Worm (Caenorhabditis elegans) whole organism, midembryonic: Measurements from ENCODE around the gene ceh-34.

Experiments
- T22C8.4 ChIP-seq: fragments of 200-800 bp; sonication (Bioruptor generic); IDR thresholded peaks from 2 replicates; pipeline ENCODE4 v1.3.6; 2022; ENCODE audit warnings: missing genetic modification characterization, missing compliant biosample characterization
- cog-1 ChIP-seq: sonication (generic microtip); optimal IDR thresholded peaks from 2 replicates; lab custom pipeline; 2016; ENCODE audit warnings: missing genetic modification characterization, missing compliant biosample characterization
- flt-1 ChIP-seq: fragments of 200-800 bp; sonication (Bioruptor generic); IDR thresholded peaks from 2 replicates; pipeline ENCODE4 v1.3.6; 2022; ENCODE audit warnings: missing genetic modification characterization, missing compliant biosample characterization
- klf-2 ChIP-seq: fragments of 200-800 bp; sonication (Bioruptor generic); conservative IDR thresholded peaks from 2 replicates; pipeline ENCODE4 v1.3.6; 2022; ENCODE audit warnings: missing genetic modification reagents, missing genetic modification characterization, missing compliant biosample characterization
- med-1 ChIP-seq: sonication (generic microtip); optimal IDR thresholded peaks from 2 replicates; lab custom pipeline; 2017; ENCODE audit warnings: missing genetic modification characterization, mild to moderate bottlenecking, missing compliant biosample characterization, antibody characterized with exemption, missing genetic modification reagents; ENCODE audit not compliant: insufficient read depth
- ref-1 ChIP-seq: fragments of 200-800 bp; sonication (Bioruptor generic); conservative IDR thresholded peaks from 2 replicates; pipeline ENCODE4 v1.3.6; 2022; ENCODE audit warnings: missing genetic modification reagents, missing genetic modification characterization, missing compliant biosample characterization
- tab-1 ChIP-seq: fragments of 200-800 bp; sonication (Bioruptor generic); IDR thresholded peaks from 2 replicates; pipeline ENCODE4 v1.3.6; 2022; ENCODE audit warnings: missing genetic modification characterization, missing compliant biosample characterization
- ztf-23 ChIP-seq: fragments of 200-800 bp; sonication (Bioruptor generic); IDR thresholded peaks from 2 replicates; pipeline ENCODE4 v1.3.6; 2022; ENCODE audit warnings: missing genetic modification reagents, missing genetic modification characterization, missing compliant biosample characterization
- ztf-29 ChIP-seq: fragments of 200-800 bp; sonication (Bioruptor generic); IDR thresholded peaks from 2 replicates; pipeline ENCODE4 v1.3.6; 2022; ENCODE audit warnings: missing genetic modification reagents, missing genetic modification characterization, missing compliant biosample characterization

ce11 chrV:5322815-5323214, 3.4 kb upstream of the ceh-34 start:
- TF ChIP-seq klf-2 (GFP tag; lab: Robert Waterston, UW) (no peak), ref-1 (no peak), ztf-23 (no peak), tab-1 (GFP tag; lab: Robert Waterston, UW) (no peak), med-1 (GFP tag; lab: Kevin White, UChicago) (no peak), cog-1 (tag; lab: Kevin White, UChicago) (no peak), flt-1 (GFP tag; lab: Robert Waterston, UW) (no peak), T22C8.4 (no peak), ztf-29 (GFP tag; lab: Robert Waterston, UW) (no peak)
